Fruit fly (Drosophila melanogaster) whole organism, prepupa: ENCODE results near the gene SA2.

Source experiments
- Blimp-1 ChIP-seq: fragments of 200-800 bp; sonication (Bioruptor generic); optimal IDR thresholded peaks from 3 replicates; lab custom pipeline; 2017; ENCODE audit warnings: missing biosample characterization, missing genetic modification characterization, mild to moderate bottlenecking, moderate library complexity, missing genetic modification reagents
- CG10669 ChIP-seq: fragments of 200-800 bp; sonication (Bioruptor generic); optimal IDR thresholded peaks from 3 replicates; lab custom pipeline; 2018; ENCODE audit warnings: missing biosample characterization, mild to moderate bottlenecking, missing genetic modification characterization, moderate library complexity
- CG11294 ChIP-seq: fragments of 200-800 bp; sonication (Bioruptor generic); IDR thresholded peaks from 2 replicates; pipeline ENCODE4 v1.3.6; 2022; ENCODE audit warnings: missing biosample characterization, missing genetic modification characterization
- CG11902 ChIP-seq: fragments of 200-800 bp; sonication (Bioruptor generic); optimal IDR thresholded peaks from 3 replicates; lab custom pipeline; 2016; ENCODE audit warnings: missing biosample characterization, missing genetic modification characterization
- CG15336 ChIP-seq: fragments of 200-800 bp; sonication (Bioruptor generic); IDR thresholded peaks from 2 replicates; pipeline ENCODE4 v1.3.6; 2022; ENCODE audit warnings: missing biosample characterization, missing genetic modification characterization
- CG1621 ChIP-seq: fragments of 200-800 bp; sonication (Bioruptor generic); optimal IDR thresholded peaks from 3 replicates; lab custom pipeline; 2018; ENCODE audit warnings: missing biosample characterization, mild to moderate bottlenecking, missing genetic modification characterization
- CG16779 ChIP-seq: fragments of 200-800 bp; sonication (Bioruptor generic); optimal IDR thresholded peaks from 3 replicates; lab custom pipeline; 2017; ENCODE audit warnings: missing biosample characterization, mild to moderate bottlenecking, missing genetic modification characterization
- CG3032 ChIP-seq: fragments of 200-800 bp; optimal IDR thresholded peaks from 2 replicates; lab custom pipeline; 2019; ENCODE audit warnings: missing biosample characterization, mild to moderate bottlenecking, missing genetic modification characterization, moderate library complexity
- CG31627 ChIP-seq: fragments of 200-800 bp; sonication (Bioruptor generic); optimal IDR thresholded peaks from 3 replicates; lab custom pipeline; 2016; ENCODE audit warnings: missing biosample characterization, missing genetic modification characterization
- CG32006 ChIP-seq: fragments of 200-800 bp; sonication (Bioruptor generic); optimal IDR thresholded peaks from 3 replicates; lab custom pipeline; 2017; ENCODE audit warnings: missing biosample characterization, mild to moderate bottlenecking, missing genetic modification characterization
- CG34406 ChIP-seq: fragments of 200-800 bp; sonication (Bioruptor generic); optimal IDR thresholded peaks from 3 replicates; lab custom pipeline; 2016; ENCODE audit warnings: missing biosample characterization, missing genetic modification characterization
- CG3919 ChIP-seq: fragments of 200-800 bp; sonication (Bioruptor generic); optimal IDR thresholded peaks from 3 replicates; lab custom pipeline; 2016; ENCODE audit warnings: missing biosample characterization, missing genetic modification characterization
- CG4318 ChIP-seq: fragments of 200-800 bp; sonication (Bioruptor generic); optimal IDR thresholded peaks from 3 replicates; lab custom pipeline; 2017; ENCODE audit warnings: missing biosample characterization, mild to moderate bottlenecking, missing genetic modification characterization
- CG6163 ChIP-seq: fragments of 200-800 bp; sonication (Bioruptor generic); IDR thresholded peaks from 3 replicates; pipeline ENCODE4 v1.3.6; 2022; ENCODE audit warnings: missing biosample characterization, missing genetic modification characterization
- CG6276 ChIP-seq: fragments of 200-800 bp; sonication (Bioruptor generic); optimal IDR thresholded peaks from 2 replicates; lab custom pipeline; 2017; ENCODE audit warnings: missing biosample characterization, mild to moderate bottlenecking, missing genetic modification characterization
- CG6792 ChIP-seq: fragments of 200-800 bp; sonication (Bioruptor generic); optimal IDR thresholded peaks from 3 replicates; lab custom pipeline; 2016; ENCODE audit warnings: missing biosample characterization, missing genetic modification characterization
- CG6808 ChIP-seq: fragments of 200-800 bp; sonication (Bioruptor generic); optimal IDR thresholded peaks from 3 replicates; lab custom pipeline; 2017; ENCODE audit warnings: missing biosample characterization, missing genetic modification characterization, mild to moderate bottlenecking, moderate library complexity, missing genetic modification reagents
- CG6854 ChIP-seq: fragments of 200-800 bp; sonication (Bioruptor generic); optimal IDR thresholded peaks from 2 replicates; lab custom pipeline; 2017; ENCODE audit warnings: missing biosample characterization, mild to moderate bottlenecking, missing genetic modification characterization
- CG7368 ChIP-seq: fragments of 200-800 bp; sonication (Bioruptor generic); optimal IDR thresholded peaks from 3 replicates; lab custom pipeline; 2016; ENCODE audit warnings: missing biosample characterization, missing genetic modification characterization
- CG8119 ChIP-seq: fragments of 200-800 bp; sonication (Bioruptor generic); IDR thresholded peaks from 3 replicates; pipeline ENCODE4 v1.3.6; 2022; ENCODE audit warnings: missing biosample characterization, missing genetic modification characterization
- CG8632 ChIP-seq: fragments of 200-800 bp; sonication (Bioruptor generic); optimal IDR thresholded peaks from 3 replicates; lab custom pipeline; 2016; ENCODE audit warnings: missing biosample characterization, missing genetic modification characterization
- CG9139 ChIP-seq: fragments of 200-800 bp; sonication (Bioruptor generic); optimal IDR thresholded peaks from 3 replicates; lab custom pipeline; 2017; ENCODE audit warnings: missing biosample characterization, mild to moderate bottlenecking, missing genetic modification characterization
- Eip75B ChIP-seq: fragments of 200-800 bp; sonication (Bioruptor generic); optimal IDR thresholded peaks from 3 replicates; lab custom pipeline; 2016; ENCODE audit warnings: missing biosample characterization, missing genetic modification characterization
- Eip78C ChIP-seq: fragments of 200-800 bp; sonication (Bioruptor generic); peaks from one replicate; lab custom pipeline; 2016; ENCODE audit warnings: missing biosample characterization, missing genetic modification characterization
- Eip93F ChIP-seq: fragments of 200-800 bp; sonication (Bioruptor generic); optimal IDR thresholded peaks from 2 replicates; lab custom pipeline; 2016; ENCODE audit warnings: missing biosample characterization, mild to moderate bottlenecking, missing genetic modification characterization
- Ets21C ChIP-seq: fragments of 200-800 bp; sonication (Bioruptor generic); optimal IDR thresholded peaks from 3 replicates; lab custom pipeline; 2016; ENCODE audit warnings: missing biosample characterization, missing genetic modification characterization
- Ets96B ChIP-seq: fragments of 200-800 bp; optimal IDR thresholded peaks from 2 replicates; lab custom pipeline; 2019; ENCODE audit warnings: missing biosample characterization, mild to moderate bottlenecking, missing genetic modification characterization, moderate library complexity
- Gug ChIP-seq: fragments of 200-800 bp; sonication (Bioruptor generic); IDR thresholded peaks from 2 replicates; pipeline ENCODE4 v1.3.6; 2022; ENCODE audit warnings: missing biosample characterization, missing genetic modification characterization
- Hr38 ChIP-seq: sonication (Bioruptor generic); optimal IDR thresholded peaks from 2 replicates; lab custom pipeline; 2016; ENCODE audit warnings: missing biosample characterization, missing genetic modification characterization
- Hr39 ChIP-seq: fragments of 200-800 bp; sonication (Bioruptor generic); optimal IDR thresholded peaks from 2 replicates; lab custom pipeline; 2016; ENCODE audit warnings: missing biosample characterization, missing genetic modification characterization
- Hr4 ChIP-seq: fragments of 200-800 bp; sonication (Bioruptor generic); optimal IDR thresholded peaks from 3 replicates; lab custom pipeline; 2016; ENCODE audit warnings: missing biosample characterization, missing genetic modification characterization
- Lpt ChIP-seq: fragments of 200-800 bp; sonication (Bioruptor generic); optimal IDR thresholded peaks from 3 replicates; lab custom pipeline; 2016; ENCODE audit warnings: missing biosample characterization, missing genetic modification characterization
- Met ChIP-seq: fragments of 200-800 bp; sonication (Bioruptor generic); optimal IDR thresholded peaks from 3 replicates; lab custom pipeline; 2016; ENCODE audit warnings: missing biosample characterization, missing genetic modification characterization
- Smox ChIP-seq: fragments of 200-800 bp; sonication (Bioruptor generic); optimal IDR thresholded peaks from 3 replicates; lab custom pipeline; 2016; ENCODE audit warnings: missing biosample characterization, missing genetic modification characterization
- Sox102F ChIP-seq: fragments of 200-800 bp; sonication (Bioruptor generic); optimal IDR thresholded peaks from 2 replicates; lab custom pipeline; 2016; ENCODE audit warnings: missing biosample characterization, mild to moderate bottlenecking, missing genetic modification characterization
- Sox14 ChIP-seq: fragments of 200-800 bp; sonication (Bioruptor generic); optimal IDR thresholded peaks from 3 replicates; lab custom pipeline; 2016; ENCODE audit warnings: missing biosample characterization, missing genetic modification characterization
- Sox15 ChIP-seq: fragments of 200-800 bp; sonication (Bioruptor generic); optimal IDR thresholded peaks from 3 replicates; lab custom pipeline; 2016; ENCODE audit warnings: missing biosample characterization, missing genetic modification characterization
- achi ChIP-seq: fragments of 200-800 bp; sonication (Bioruptor generic); optimal IDR thresholded peaks from 3 replicates; lab custom pipeline; 2016; ENCODE audit warnings: missing biosample characterization, missing genetic modification characterization
- acj6 ChIP-seq: fragments of 200-800 bp; sonication (Bioruptor generic); optimal IDR thresholded peaks from 3 replicates; lab custom pipeline; 2016; ENCODE audit warnings: missing biosample characterization, missing genetic modification characterization
- cyc ChIP-seq: fragments of 200-800 bp; sonication (Bioruptor generic); optimal IDR thresholded peaks from 3 replicates; lab custom pipeline; 2016; ENCODE audit warnings: missing biosample characterization, missing genetic modification characterization
- dac ChIP-seq: fragments of 200-800 bp; sonication (Bioruptor generic); optimal IDR thresholded peaks from 2 replicates; lab custom pipeline; 2017; ENCODE audit warnings: missing biosample characterization, mild to moderate bottlenecking, missing genetic modification characterization
- eg ChIP-seq: fragments of 200-800 bp; sonication (Bioruptor generic); IDR thresholded peaks from 3 replicates; pipeline ENCODE4 v1.3.6; 2022; ENCODE audit warnings: missing biosample characterization, missing genetic modification characterization
- esn ChIP-seq: fragments of 200-800 bp; sonication (Bioruptor generic); optimal IDR thresholded peaks from 2 replicates; lab custom pipeline; 2016; ENCODE audit warnings: missing biosample characterization, mild to moderate bottlenecking, missing genetic modification characterization, moderate library complexity
- fd59A ChIP-seq: fragments of 200-800 bp; sonication (Bioruptor generic); optimal IDR thresholded peaks from 2 replicates; lab custom pipeline; 2017; ENCODE audit warnings: missing biosample characterization, mild to moderate bottlenecking, missing genetic modification characterization, missing genetic modification reagents
- fd85E ChIP-seq: fragments of 200-800 bp; sonication (Bioruptor generic); optimal IDR thresholded peaks from 3 replicates; lab custom pipeline; 2016; ENCODE audit warnings: missing biosample characterization, missing genetic modification characterization
- fkh ChIP-seq: fragments of 200-800 bp; sonication (Bioruptor generic); optimal IDR thresholded peaks from 3 replicates; lab custom pipeline; 2017; ENCODE audit warnings: missing biosample characterization, mild to moderate bottlenecking, missing genetic modification characterization, moderate library complexity
- lz ChIP-seq: fragments of 200-800 bp; sonication (Bioruptor generic); optimal IDR thresholded peaks from 3 replicates; lab custom pipeline; 2016; ENCODE audit warnings: missing biosample characterization, missing genetic modification characterization
- net ChIP-seq: fragments of 200-800 bp; sonication (Bioruptor generic); optimal IDR thresholded peaks from 3 replicates; lab custom pipeline; 2016; ENCODE audit warnings: missing biosample characterization, missing genetic modification characterization
- pdm3 ChIP-seq: fragments of 200-800 bp; sonication (Bioruptor generic); optimal IDR thresholded peaks from 3 replicates; lab custom pipeline; 2016; ENCODE audit warnings: missing biosample characterization, missing genetic modification characterization
- salr ChIP-seq, 2 experiments: fragments of 200-800 bp; sonication (Bioruptor generic); optimal IDR thresholded peaks; 3 replicates each; lab custom pipeline; 2016 to 2018; ENCODE audit warnings: missing biosample characterization in 2 of 2, missing genetic modification characterization in 2 of 2, mild to moderate bottlenecking in 1 of 2
- svp ChIP-seq: fragments of 200-800 bp; sonication (Bioruptor generic); peaks from one replicate; lab custom pipeline; 2016; ENCODE audit warnings: missing biosample characterization, missing genetic modification characterization
- topi ChIP-seq: fragments of 200-800 bp; sonication (Bioruptor generic); optimal IDR thresholded peaks from 3 replicates; lab custom pipeline; 2016; ENCODE audit warnings: missing biosample characterization, missing genetic modification characterization
- vri ChIP-seq: fragments of 200-800 bp; sonication (Bioruptor generic); optimal IDR thresholded peaks from 3 replicates; lab custom pipeline; 2016; ENCODE audit warnings: missing biosample characterization, mild to moderate bottlenecking, missing genetic modification characterization

Gene SA2

DNA sequence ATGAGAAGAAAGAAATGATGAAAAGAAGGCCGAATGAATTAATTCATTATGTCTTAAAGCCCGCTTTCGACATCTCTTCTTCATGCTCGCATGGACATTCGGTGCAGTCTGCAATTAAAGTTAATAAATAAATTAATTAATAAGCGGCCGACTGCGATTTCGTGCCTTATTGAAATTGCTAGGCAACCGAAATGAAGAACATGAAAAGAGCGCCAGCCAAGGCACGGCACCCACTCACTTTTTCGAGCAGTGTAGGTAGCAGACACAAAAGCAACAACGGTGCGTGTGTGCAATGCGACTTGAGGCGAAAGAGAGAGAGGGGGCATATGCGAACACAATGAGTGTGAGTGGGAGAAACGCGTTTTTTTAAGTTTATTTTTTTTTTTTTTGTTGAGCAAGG, 26.8 kb upstream of the SA2 start:
- TF ChIP-seq CG3032 (tag; lab: Kevin White, UChicago) (peak; percentile 46), Hr38 (GFP tag; lab: Kevin White, UChicago) (no peak), fd85E (GFP tag; lab: Kevin White, UChicago) (no peak), Smox (GFP tag; lab: Kevin White, UChicago) (peak; percentile 48), CG4318 (GFP tag; lab: Kevin White, UChicago) (peak; percentile 60), achi (peak; percentile 57), Blimp-1 (no peak), CG6276 (GFP tag; lab: Kevin White, UChicago) (peak; percentile 50), Sox102F (GFP tag; lab: Kevin White, UChicago) (peak; percentile 52), Hr39 (GFP tag; lab: Kevin White, UChicago) (peak; percentile 33), Ets21C (GFP tag; lab: Kevin White, UChicago) (peak; percentile 17), lz (GFP tag; lab: Kevin White, UChicago) (peak; percentile 38), CG11294 (peak; percentile 40; the same call in 1 of the 2 replicates), fd59A (GFP tag; lab: Kevin White, UChicago) (peak; percentile 5), Sox14 (GFP tag; lab: Kevin White, UChicago) (peak; percentile 42), Ets96B (tag; lab: Kevin White, UChicago) (peak; percentile 1), CG11902 (GFP tag; lab: Kevin White, UChicago) (no peak), Eip75B (GFP tag; lab: Kevin White, UChicago) (peak; percentile 9), CG8119 (peak; percentile 76), Gug (GFP tag; lab: Robert Waterston, UW) (peak; percentile 47; the same call in 1 of the 2 replicates), eg (peak; percentile 55; the same call in 1 of the 3 replicates), CG32006 (GFP tag; lab: Kevin White, UChicago) (peak; percentile 83), topi (GFP tag; lab: Kevin White, UChicago) (peak; percentile 42), salr (GFP tag; optimal IDR thresholded peaks at IDR 0.05; lab: Kevin White, UChicago) (peak in 1 of 2 experiments; percentile 12), Sox15 (peak; percentile 30), svp (peak; percentile 72), CG34406 (GFP tag; lab: Kevin White, UChicago) (peak; percentile 44), Hr4 (GFP tag; lab: Kevin White, UChicago) (peak; percentile 81), CG6808 (GFP tag; lab: Kevin White, UChicago) (peak; percentile 20), CG6854 (GFP tag; lab: Kevin White, UChicago) (no peak), CG31627 (GFP tag; lab: Kevin White, UChicago) (peak; percentile 46), acj6 (GFP tag; lab: Kevin White, UChicago) (peak; percentile 50), CG1621 (tag; lab: Kevin White, UChicago) (peak; percentile 10), CG15336 (GFP tag; lab: Robert Waterston, UW) (peak; percentile 68), Lpt (GFP tag; lab: Kevin White, UChicago) (peak; percentile 62), CG8632 (GFP tag; lab: Kevin White, UChicago) (peak; percentile 51), CG6163 (GFP tag; lab: Robert Waterston, UW) (peak; percentile 32; the same call in 1 of the 3 replicates), Eip78C (GFP tag; lab: Kevin White, UChicago) (peak; percentile 87), CG3919 (peak; percentile 50), CG7368 (GFP tag; lab: Kevin White, UChicago) (peak; percentile 5), Eip93F (GFP tag; lab: Kevin White, UChicago) (no peak), vri (GFP tag; lab: Kevin White, UChicago) (peak; percentile 18), esn (GFP tag; lab: Kevin White, UChicago) (peak; percentile 65), pdm3 (GFP tag; lab: Kevin White, UChicago) (peak; percentile 66), CG10669 (GFP tag; lab: Kevin White, UChicago) (peak; percentile 17), fkh (no peak), dac (GFP tag; lab: Kevin White, UChicago) (peak; percentile 53), Met (GFP tag; lab: Kevin White, UChicago) (peak; percentile 58), CG9139 (GFP tag; lab: Kevin White, UChicago) (no peak), CG6792 (GFP tag; lab: Kevin White, UChicago) (peak; percentile 48), net (GFP tag; lab: Kevin White, UChicago) (peak; percentile 71), CG16779 (no peak), cyc (GFP tag; lab: Kevin White, UChicago) (peak; percentile 40)
